Worm (Caenorhabditis elegans) whole organism, mixed stage, embryonic: ENCODE measurements around the gene T20F7.1.
"Not testable (repeated sequence)": the region's sequence is repeated elsewhere in the genome, so short reads cannot be mapped to it uniquely, and the experiment has no call there.

ENCODE experiments used
- M03D4.4 ChIP-seq: sonication (generic microtip); optimal IDR thresholded peaks from 2 replicates; lab custom pipeline; 2017; ENCODE audit warnings: mild to moderate bottlenecking, missing genetic modification characterization, missing compliant biosample characterization
- bed-3 ChIP-seq: fragments of 200-800 bp; sonication (Bioruptor generic); optimal IDR thresholded peaks from 3 replicates; lab custom pipeline; 2018; ENCODE audit warnings: mild to moderate bottlenecking, missing genetic modification characterization, moderate library complexity, missing compliant biosample characterization
- blmp-1 ChIP-seq: fragments of 150-350 bp; optimal IDR thresholded peaks from 2 replicates; lab custom pipeline; 2014; ENCODE audit warnings: missing biosample characterization, missing genetic modification characterization
- ceh-39 ChIP-seq: fragments of 150-350 bp; optimal IDR thresholded peaks from 2 replicates; lab custom pipeline; 2014; ENCODE audit warnings: missing biosample characterization, missing genetic modification characterization
- ceh-83 ChIP-seq: fragments of 200-800 bp; sonication (Bioruptor generic); optimal IDR thresholded peaks from 2 replicates; lab custom pipeline; 2018; ENCODE audit warnings: mild to moderate bottlenecking, missing genetic modification characterization, missing compliant biosample characterization
- cnd-1 ChIP-seq: fragments of 200-800 bp; sonication (Bioruptor generic); optimal IDR thresholded peaks from 2 replicates; lab custom pipeline; 2018; ENCODE audit warnings: mild to moderate bottlenecking, missing genetic modification characterization, missing compliant biosample characterization
- drap-1 ChIP-seq: fragments of 200-800 bp; sonication (Bioruptor generic); optimal IDR thresholded peaks from 3 replicates; lab custom pipeline; 2018; ENCODE audit warnings: mild to moderate bottlenecking, missing genetic modification characterization, missing compliant biosample characterization
- elt-1 ChIP-seq: sonication (generic microtip); optimal IDR thresholded peaks from 2 replicates; lab custom pipeline; 2017; ENCODE audit warnings: missing genetic modification characterization, mild to moderate bottlenecking, missing compliant biosample characterization, antibody characterized with exemption, moderate library complexity, borderline replicate concordance; ENCODE audit not compliant: insufficient read depth
- elt-3 ChIP-seq: fragments of 150-350 bp; optimal IDR thresholded peaks from 2 replicates; lab custom pipeline; 2014; ENCODE audit warnings: missing biosample characterization, missing genetic modification characterization
- flh-1 ChIP-seq: fragments of 200-800 bp; sonication (Bioruptor generic); optimal IDR thresholded peaks from 2 replicates; lab custom pipeline; 2018; ENCODE audit warnings: mild to moderate bottlenecking, missing genetic modification characterization, moderate library complexity, missing compliant biosample characterization
- ham-2 ChIP-seq: fragments of 200-800 bp; sonication (Bioruptor generic); optimal IDR thresholded peaks from 2 replicates; lab custom pipeline; 2018; ENCODE audit warnings: mild to moderate bottlenecking, missing genetic modification characterization, missing compliant biosample characterization
- hlh-1 ChIP-seq: fragments of 150-350 bp; optimal IDR thresholded peaks from 2 replicates; lab custom pipeline; 2014; ENCODE audit warnings: missing biosample characterization, missing genetic modification reagents, missing genetic modification characterization
- lin-13 ChIP-seq: fragments of 150-350 bp; optimal IDR thresholded peaks from 2 replicates; lab custom pipeline; 2014; ENCODE audit warnings: missing biosample characterization, missing genetic modification characterization
- lin-32 ChIP-seq: fragments of 200-800 bp; sonication (Bioruptor generic); optimal IDR thresholded peaks from 2 replicates; lab custom pipeline; 2018; ENCODE audit warnings: mild to moderate bottlenecking, missing genetic modification characterization, missing compliant biosample characterization
- lsy-2 ChIP-seq: fragments of 150-350 bp; optimal IDR thresholded peaks from 2 replicates; lab custom pipeline; 2014; ENCODE audit warnings: missing biosample characterization, missing genetic modification characterization
- mls-2 ChIP-seq: sonication (generic microtip); optimal IDR thresholded peaks from 2 replicates; lab custom pipeline; 2016; ENCODE audit warnings: mild to moderate bottlenecking, missing genetic modification characterization, moderate library complexity, missing compliant biosample characterization
- nhr-2 ChIP-seq: fragments of 150-350 bp; optimal IDR thresholded peaks from 2 replicates; lab custom pipeline; 2014; ENCODE audit warnings: missing biosample characterization, missing genetic modification characterization
- nhr-28 ChIP-seq: fragments of 150-350 bp; optimal IDR thresholded peaks from 2 replicates; lab custom pipeline; 2014; ENCODE audit warnings: missing biosample characterization, missing genetic modification characterization
- nhr-76 ChIP-seq: sonication (generic microtip); optimal IDR thresholded peaks from 2 replicates; lab custom pipeline; 2017; ENCODE audit warnings: missing biosample characterization, missing genetic modification characterization
- sem-2 ChIP-seq: fragments of 200-800 bp; sonication (Bioruptor generic); optimal IDR thresholded peaks from 2 replicates; lab custom pipeline; 2018; ENCODE audit warnings: mild to moderate bottlenecking, missing genetic modification characterization, missing compliant biosample characterization
- snpc-4 ChIP-seq: fragments of 150-350 bp; optimal IDR thresholded peaks from 2 replicates; lab custom pipeline; 2014; ENCODE audit warnings: missing biosample characterization, missing genetic modification characterization
- sptf-1 ChIP-seq: sonication (generic microtip); optimal IDR thresholded peaks from 2 replicates; lab custom pipeline; 2017; ENCODE audit warnings: mild to moderate bottlenecking, missing genetic modification characterization, moderate library complexity, missing compliant biosample characterization
- tbx-8 ChIP-seq: fragments of 200-800 bp; sonication (Bioruptor generic); optimal IDR thresholded peaks from 2 replicates; lab custom pipeline; 2018; ENCODE audit warnings: mild to moderate bottlenecking, missing genetic modification characterization, moderate library complexity, missing compliant biosample characterization
- unc-120 ChIP-seq: sonication (generic microtip); optimal IDR thresholded peaks from 2 replicates; lab custom pipeline; 2017; ENCODE audit warnings: missing genetic modification characterization, missing compliant biosample characterization; ENCODE audit not compliant: poor library complexity, severe bottlenecking
- zip-8 ChIP-seq: fragments of 150-350 bp; optimal IDR thresholded peaks from 2 replicates; lab custom pipeline; 2014; ENCODE audit warnings: missing biosample characterization, missing genetic modification characterization
- ztf-11 ChIP-seq: fragments of 150-350 bp; optimal IDR thresholded peaks from 2 replicates; lab custom pipeline; 2014; ENCODE audit warnings: missing biosample characterization, missing genetic modification characterization

T20F7.1 gene

ce11 chrX:16863320-16863719 lies 9.4 kb upstream of the T20F7.1 start:
- no peak for TF ChIP-seq unc-120 (tag; lab: Kevin White, UChicago)
- no peak for TF ChIP-seq drap-1 (GFP tag; lab: Kevin White, UChicago)
- no peak for TF ChIP-seq elt-3
- no peak for TF ChIP-seq elt-1 (tag; lab: Kevin White, UChicago)
- no peak for TF ChIP-seq nhr-2 (tag; lab: Kevin White, UChicago)
- TF ChIP-seq mls-2 (tag; lab: Kevin White, UChicago): no peak
- TF ChIP-seq, all 35 proteins: peak for 0

- TF ChIP-seq hlh-1 (tag; lab: Kevin White, UChicago) (no peak), ham-2 (GFP tag; lab: Kevin White, UChicago) (no peak)
These were observed 7.7 kb upstream of the T20F7.1 start for ce11 chrX:16865016-16865415.

- no peak for TF ChIP-seq blmp-1 (tag; lab: Kevin White, UChicago)
- no peak for TF ChIP-seq lsy-2 (tag; lab: Kevin White, UChicago)
- no peak for TF ChIP-seq elt-1 (tag; lab: Kevin White, UChicago)
- TF ChIP-seq, all 35 proteins: peak for 0
These were observed 7.0 kb upstream of the T20F7.1 start for ce11 chrX:16865675-16866074.

ce11 chrX:16868931-16869330 lies 3.8 kb upstream of the T20F7.1 start, which contains the start of gene aakg-2:
aakg-2 (minus strand) TSS chrX:16869031.
- TF ChIP-seq sptf-1 (tag; lab: Kevin White, UChicago): no peak
- no peak for TF ChIP-seq sem-2 (GFP tag; lab: Kevin White, UChicago)
- no peak for TF ChIP-seq ztf-11 (tag; lab: Kevin White, UChicago)
- no peak for TF ChIP-seq ham-2 (GFP tag; lab: Kevin White, UChicago)
- no peak for TF ChIP-seq nhr-76 (tag; lab: Kevin White, UChicago)
- no peak for TF ChIP-seq zip-8
- no peak for TF ChIP-seq lin-32 (GFP tag; lab: Kevin White, UChicago)

ce11 chrX:16871355-16871754 lies 1.4 kb upstream of the T20F7.1 start:
- TF ChIP-seq flh-1 (no peak), ceh-83 (GFP tag; lab: Kevin White, UChicago) (no peak), nhr-28 (tag; lab: Kevin White, UChicago) (no peak), unc-120 (tag; lab: Kevin White, UChicago) (no peak), elt-1 (tag; lab: Kevin White, UChicago) (no peak), tbx-8 (GFP tag; lab: Kevin White, UChicago) (no peak), lin-13 (tag; lab: Kevin White, UChicago) (no peak)

- TF ChIP-seq tbx-8 (GFP tag; lab: Kevin White, UChicago): no peak
- no peak for TF ChIP-seq elt-1 (tag; lab: Kevin White, UChicago)
- no peak for TF ChIP-seq lin-13 (tag; lab: Kevin White, UChicago)
- TF ChIP-seq ztf-11 (tag; lab: Kevin White, UChicago): no peak
- no peak for TF ChIP-seq lin-32 (GFP tag; lab: Kevin White, UChicago)
- TF ChIP-seq lsy-2 (tag; lab: Kevin White, UChicago): no peak
- TF ChIP-seq unc-120 (tag; lab: Kevin White, UChicago): no peak
- no peak for TF ChIP-seq bed-3 (GFP tag; lab: Kevin White, UChicago)
- TF ChIP-seq M03D4.4 (tag; lab: Kevin White, UChicago): no peak
- no peak for TF ChIP-seq hlh-1 (tag; lab: Kevin White, UChicago)
- TF ChIP-seq cnd-1: no peak
- no peak for TF ChIP-seq ham-2 (GFP tag; lab: Kevin White, UChicago)
- no peak for TF ChIP-seq snpc-4 (tag; lab: Kevin White, UChicago)
These were observed 7.7 kb downstream of the T20F7.1 start, which contains the start of gene acs-9 for ce11 chrX:16880426-16880825. acs-9 (minus strand) TSS chrX:16880526.

- TF ChIP-seq sem-2 (GFP tag; lab: Kevin White, UChicago); ceh-39; zip-8: not testable (repeated sequence)
These were observed 10.7 kb downstream of the T20F7.1 start, which contains the start of gene Y13C8A.1 for ce11 chrX:16883426-16883825. Y13C8A.1 (plus strand) TSS chrX:16883726.
